Fruit fly (Drosophila melanogaster): ENCODE measurements around the gene RpL37-1.

dm6 chrX:15125496-15125895, 13.7 kb downstream of the RpL37-1 start, which contains the start of gene drd:
- TF ChIP-seq CTCF (optimal IDR thresholded peaks at IDR 0.05) (no peak), CG8478 (optimal IDR thresholded peaks at IDR 0.05) (no peak)

All from S2 (cell line).